Worm (Caenorhabditis elegans) whole organism, L3 larva: ENCODE measurements around the gene C09G5.14.

Experiments
- ama-1 ChIP-seq: fragments of 150-350 bp; optimal IDR thresholded peaks from 2 replicates; lab custom pipeline; 2018
- elt-3 ChIP-seq, 3 experiments: fragments of 150-350 bp in 1 of 3; sonication (generic microtip) in 2 of 3; optimal IDR thresholded peaks; 2 replicates in 2 of 3; 4 replicates in 1 of 3; lab custom pipeline; 2014 to 2017; ENCODE audit warnings: missing biosample characterization in 3 of 3, missing genetic modification characterization in 3 of 3
- fos-1 ChIP-seq: fragments of 150-350 bp; optimal IDR thresholded peaks from 2 replicates; lab custom pipeline; 2014; ENCODE audit warnings: missing biosample characterization, missing genetic modification characterization
- nhr-28 ChIP-seq: fragments of 150-350 bp; optimal IDR thresholded peaks from 2 replicates; lab custom pipeline; 2014; ENCODE audit warnings: missing biosample characterization, missing genetic modification characterization
- nhr-43 ChIP-seq: sonication (generic microtip); optimal IDR thresholded peaks from 2 replicates; lab custom pipeline; 2016; ENCODE audit warnings: mild to moderate bottlenecking, missing genetic modification characterization, missing compliant biosample characterization; ENCODE audit not compliant: poor library complexity, severe bottlenecking
- nhr-76 ChIP-seq: fragments of 150-350 bp; sonication (generic microtip); optimal IDR thresholded peaks from 5 replicates; lab custom pipeline; 2014; ENCODE audit warnings: missing biosample characterization, missing genetic modification characterization
- nhr-77 ChIP-seq: fragments of 150-350 bp; optimal IDR thresholded peaks from 2 replicates; lab custom pipeline; 2014; ENCODE audit warnings: missing biosample characterization, missing genetic modification characterization
- pha-4 ChIP-seq: fragments of 150-350 bp; optimal IDR thresholded peaks from 2 replicates; lab custom pipeline; 2014; ENCODE audit warnings: missing biosample characterization, missing genetic modification reagents, missing genetic modification characterization
- pqm-1 ChIP-seq: fragments of 150-350 bp; optimal IDR thresholded peaks from 2 replicates; lab custom pipeline; 2017; ENCODE audit warnings: missing biosample characterization, missing genetic modification characterization, inconsistent platforms
- snpc-4 ChIP-seq: fragments of 150-350 bp; optimal IDR thresholded peaks from 2 replicates; lab custom pipeline; 2014; ENCODE audit warnings: missing biosample characterization, missing genetic modification characterization
- unc-39 ChIP-seq: sonication (generic microtip); optimal IDR thresholded peaks from 4 replicates; lab custom pipeline; 2017; ENCODE audit warnings: missing biosample characterization, missing genetic modification characterization
- unc-62 ChIP-seq: fragments of 150-350 bp; sonication (generic microtip); optimal IDR thresholded peaks from 4 replicates; lab custom pipeline; 2014; ENCODE audit warnings: missing biosample characterization, missing genetic modification reagents, missing genetic modification characterization
- zag-1 ChIP-seq: fragments of 150-350 bp; optimal IDR thresholded peaks from 2 replicates; lab custom pipeline; 2014; ENCODE audit warnings: missing biosample characterization, missing genetic modification characterization

ce11 chrII:10704575-10705170, 18.3 kb downstream of the C09G5.14 start, which contains the start of gene col-39:
- TF ChIP-seq pqm-1, result no peak
- no peak for TF ChIP-seq nhr-77 (tag; lab: Kevin White, UChicago)
- TF ChIP-seq nhr-28 (tag; lab: Kevin White, UChicago), result no peak
- no peak for TF ChIP-seq unc-62 (GFP tag; lab: Kevin White, UChicago)
- no peak for TF ChIP-seq zag-1 (tag; lab: Kevin White, UChicago)
- TF ChIP-seq pha-4, result no peak
- TF ChIP-seq fos-1 (tag; lab: Kevin White, UChicago), result no peak
- no peak for TF ChIP-seq elt-3 (tag; optimal IDR thresholded peaks at IDR 0.05; lab: Kevin White, UChicago)
- TF ChIP-seq ama-1, result peak; percentile 69
- TF ChIP-seq unc-39 (tag; lab: Kevin White, UChicago), result no peak
- no peak for TF ChIP-seq snpc-4 (tag; lab: Kevin White, UChicago)
- TF ChIP-seq nhr-76 (tag; lab: Kevin White, UChicago), result no peak
- no peak for TF ChIP-seq nhr-43
